Worm (Caenorhabditis elegans): ENCODE data around the gene srg-69.

DNA sequence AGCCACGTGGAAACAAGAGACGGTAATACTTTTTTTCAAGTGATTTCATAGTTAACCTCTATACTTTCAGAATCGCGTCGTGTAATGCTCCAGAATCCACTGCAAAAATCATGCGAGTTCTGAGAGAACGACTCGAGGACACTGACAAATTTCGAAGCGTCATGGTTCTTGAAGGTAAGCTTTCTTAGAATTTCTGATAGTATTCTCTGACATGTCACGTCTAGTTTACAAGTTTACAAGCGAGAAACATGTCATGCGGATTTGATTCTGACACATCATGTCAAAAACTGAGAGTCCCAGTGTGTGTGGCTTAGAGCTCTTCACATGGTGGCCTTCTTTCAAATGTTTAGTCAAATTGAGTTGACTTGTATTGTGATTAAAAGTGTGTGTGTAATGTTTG lies 20.9 kb upstream of the srg-69 start:
- TF ChIP-seq pqm-1 (tag; optimal IDR thresholded peaks at IDR 0.05) (no peak), dve-1 (tag; optimal IDR thresholded peaks at IDR 0.05) (no peak), syd-9 (tag; optimal IDR thresholded peaks at IDR 0.05) (no peak), hlh-6 (tag; optimal IDR thresholded peaks at IDR 0.05) (no peak), pha-4 (tag; optimal IDR thresholded peaks at IDR 0.05) (no peak), sdc-2 (tag; optimal IDR thresholded peaks at IDR 0.05) (no peak), nhr-11 (tag; optimal IDR thresholded peaks at IDR 0.05) (no peak), dmd-4 (tag; optimal IDR thresholded peaks at IDR 0.05; ENCODE audit: borderline replicate concordance) (no peak), unc-42 (tag; optimal IDR thresholded peaks at IDR 0.05) (no peak), ceh-22 (tag; optimal IDR thresholded peaks at IDR 0.05) (no peak), F13H6.1 (tag; optimal IDR thresholded peaks at IDR 0.05) (no peak), ceh-18 (tag; optimal IDR thresholded peaks at IDR 0.05) (no peak), ets-4 (tag; optimal IDR thresholded peaks at IDR 0.05) (no peak)

All from whole organism, late embryonic.